Fruit fly (Drosophila melanogaster) whole organism, prepupa: ENCODE results near the gene WASp.

Experiments
- Blimp-1 ChIP-seq: fragments of 200-800 bp; sonication (Bioruptor generic); optimal IDR thresholded peaks from 3 replicates; lab custom pipeline; 2017; ENCODE audit warnings: missing biosample characterization, missing genetic modification characterization, mild to moderate bottlenecking, moderate library complexity, missing genetic modification reagents
- CG11294 ChIP-seq: fragments of 200-800 bp; sonication (Bioruptor generic); IDR thresholded peaks from 2 replicates; pipeline ENCODE4 v1.3.6; 2022; ENCODE audit warnings: missing biosample characterization, missing genetic modification characterization
- CG11762 ChIP-seq: fragments of 200-800 bp; sonication (Bioruptor generic); optimal IDR thresholded peaks from 3 replicates; lab custom pipeline; 2016; ENCODE audit warnings: missing biosample characterization, missing genetic modification characterization; ENCODE audit not compliant: insufficient read depth
- CG15336 ChIP-seq: fragments of 200-800 bp; sonication (Bioruptor generic); IDR thresholded peaks from 2 replicates; pipeline ENCODE4 v1.3.6; 2022; ENCODE audit warnings: missing biosample characterization, missing genetic modification characterization
- CG3032 ChIP-seq: fragments of 200-800 bp; optimal IDR thresholded peaks from 2 replicates; lab custom pipeline; 2019; ENCODE audit warnings: missing biosample characterization, mild to moderate bottlenecking, missing genetic modification characterization, moderate library complexity
- CG32006 ChIP-seq: fragments of 200-800 bp; sonication (Bioruptor generic); optimal IDR thresholded peaks from 3 replicates; lab custom pipeline; 2017; ENCODE audit warnings: missing biosample characterization, mild to moderate bottlenecking, missing genetic modification characterization
- CG34406 ChIP-seq: fragments of 200-800 bp; sonication (Bioruptor generic); optimal IDR thresholded peaks from 3 replicates; lab custom pipeline; 2016; ENCODE audit warnings: missing biosample characterization, missing genetic modification characterization
- CG6163 ChIP-seq: fragments of 200-800 bp; sonication (Bioruptor generic); IDR thresholded peaks from 3 replicates; pipeline ENCODE4 v1.3.6; 2022; ENCODE audit warnings: missing biosample characterization, missing genetic modification characterization
- CG6276 ChIP-seq: fragments of 200-800 bp; sonication (Bioruptor generic); optimal IDR thresholded peaks from 2 replicates; lab custom pipeline; 2017; ENCODE audit warnings: missing biosample characterization, mild to moderate bottlenecking, missing genetic modification characterization
- CG6792 ChIP-seq: fragments of 200-800 bp; sonication (Bioruptor generic); optimal IDR thresholded peaks from 3 replicates; lab custom pipeline; 2016; ENCODE audit warnings: missing biosample characterization, missing genetic modification characterization
- CG6808 ChIP-seq: fragments of 200-800 bp; sonication (Bioruptor generic); optimal IDR thresholded peaks from 3 replicates; lab custom pipeline; 2017; ENCODE audit warnings: missing biosample characterization, missing genetic modification characterization, mild to moderate bottlenecking, moderate library complexity, missing genetic modification reagents
- CG7368 ChIP-seq: fragments of 200-800 bp; sonication (Bioruptor generic); optimal IDR thresholded peaks from 3 replicates; lab custom pipeline; 2016; ENCODE audit warnings: missing biosample characterization, missing genetic modification characterization
- CG8119 ChIP-seq: fragments of 200-800 bp; sonication (Bioruptor generic); IDR thresholded peaks from 3 replicates; pipeline ENCODE4 v1.3.6; 2022; ENCODE audit warnings: missing biosample characterization, missing genetic modification characterization
- CG8319 ChIP-seq: fragments of 200-800 bp; sonication (Bioruptor generic); optimal IDR thresholded peaks from 3 replicates; lab custom pipeline; 2016; ENCODE audit warnings: missing biosample characterization, missing genetic modification characterization
- CG8632 ChIP-seq: fragments of 200-800 bp; sonication (Bioruptor generic); optimal IDR thresholded peaks from 3 replicates; lab custom pipeline; 2016; ENCODE audit warnings: missing biosample characterization, missing genetic modification characterization
- CG9139 ChIP-seq: fragments of 200-800 bp; sonication (Bioruptor generic); optimal IDR thresholded peaks from 3 replicates; lab custom pipeline; 2017; ENCODE audit warnings: missing biosample characterization, mild to moderate bottlenecking, missing genetic modification characterization
- Eip78C ChIP-seq: fragments of 200-800 bp; sonication (Bioruptor generic); peaks from one replicate; lab custom pipeline; 2016; ENCODE audit warnings: missing biosample characterization, missing genetic modification characterization
- Ets21C ChIP-seq: fragments of 200-800 bp; sonication (Bioruptor generic); optimal IDR thresholded peaks from 3 replicates; lab custom pipeline; 2016; ENCODE audit warnings: missing biosample characterization, missing genetic modification characterization
- Ets96B ChIP-seq: fragments of 200-800 bp; optimal IDR thresholded peaks from 2 replicates; lab custom pipeline; 2019; ENCODE audit warnings: missing biosample characterization, mild to moderate bottlenecking, missing genetic modification characterization, moderate library complexity
- Gug ChIP-seq: fragments of 200-800 bp; sonication (Bioruptor generic); IDR thresholded peaks from 2 replicates; pipeline ENCODE4 v1.3.6; 2022; ENCODE audit warnings: missing biosample characterization, missing genetic modification characterization
- Hr38 ChIP-seq: sonication (Bioruptor generic); optimal IDR thresholded peaks from 2 replicates; lab custom pipeline; 2016; ENCODE audit warnings: missing biosample characterization, missing genetic modification characterization
- Hr39 ChIP-seq: fragments of 200-800 bp; sonication (Bioruptor generic); optimal IDR thresholded peaks from 2 replicates; lab custom pipeline; 2016; ENCODE audit warnings: missing biosample characterization, missing genetic modification characterization
- Lpt ChIP-seq: fragments of 200-800 bp; sonication (Bioruptor generic); optimal IDR thresholded peaks from 3 replicates; lab custom pipeline; 2016; ENCODE audit warnings: missing biosample characterization, missing genetic modification characterization
- Met ChIP-seq: fragments of 200-800 bp; sonication (Bioruptor generic); optimal IDR thresholded peaks from 3 replicates; lab custom pipeline; 2016; ENCODE audit warnings: missing biosample characterization, missing genetic modification characterization
- Sox102F ChIP-seq: fragments of 200-800 bp; sonication (Bioruptor generic); optimal IDR thresholded peaks from 2 replicates; lab custom pipeline; 2016; ENCODE audit warnings: missing biosample characterization, mild to moderate bottlenecking, missing genetic modification characterization
- Sox14 ChIP-seq: fragments of 200-800 bp; sonication (Bioruptor generic); optimal IDR thresholded peaks from 3 replicates; lab custom pipeline; 2016; ENCODE audit warnings: missing biosample characterization, missing genetic modification characterization
- Sox15 ChIP-seq: fragments of 200-800 bp; sonication (Bioruptor generic); optimal IDR thresholded peaks from 3 replicates; lab custom pipeline; 2016; ENCODE audit warnings: missing biosample characterization, missing genetic modification characterization
- achi ChIP-seq: fragments of 200-800 bp; sonication (Bioruptor generic); optimal IDR thresholded peaks from 3 replicates; lab custom pipeline; 2016; ENCODE audit warnings: missing biosample characterization, missing genetic modification characterization
- acj6 ChIP-seq: fragments of 200-800 bp; sonication (Bioruptor generic); optimal IDR thresholded peaks from 3 replicates; lab custom pipeline; 2016; ENCODE audit warnings: missing biosample characterization, missing genetic modification characterization
- dsx ChIP-seq: fragments of 200-800 bp; optimal IDR thresholded peaks from 3 replicates; lab custom pipeline; 2019; ENCODE audit warnings: missing biosample characterization, mild to moderate bottlenecking, missing genetic modification characterization, moderate library complexity; ENCODE audit not compliant: poor library complexity, severe bottlenecking
- eg ChIP-seq: fragments of 200-800 bp; sonication (Bioruptor generic); IDR thresholded peaks from 3 replicates; pipeline ENCODE4 v1.3.6; 2022; ENCODE audit warnings: missing biosample characterization, missing genetic modification characterization
- fd85E ChIP-seq: fragments of 200-800 bp; sonication (Bioruptor generic); optimal IDR thresholded peaks from 3 replicates; lab custom pipeline; 2016; ENCODE audit warnings: missing biosample characterization, missing genetic modification characterization
- fkh ChIP-seq: fragments of 200-800 bp; sonication (Bioruptor generic); optimal IDR thresholded peaks from 3 replicates; lab custom pipeline; 2017; ENCODE audit warnings: missing biosample characterization, mild to moderate bottlenecking, missing genetic modification characterization, moderate library complexity
- net ChIP-seq: fragments of 200-800 bp; sonication (Bioruptor generic); optimal IDR thresholded peaks from 3 replicates; lab custom pipeline; 2016; ENCODE audit warnings: missing biosample characterization, missing genetic modification characterization
- pdm3 ChIP-seq: fragments of 200-800 bp; sonication (Bioruptor generic); optimal IDR thresholded peaks from 3 replicates; lab custom pipeline; 2016; ENCODE audit warnings: missing biosample characterization, missing genetic modification characterization
- salr ChIP-seq, 2 experiments: fragments of 200-800 bp; sonication (Bioruptor generic); optimal IDR thresholded peaks; 3 replicates each; lab custom pipeline; 2016 to 2018; ENCODE audit warnings: missing biosample characterization in 2 of 2, missing genetic modification characterization in 2 of 2, mild to moderate bottlenecking in 1 of 2
- ss ChIP-seq, 2 experiments: fragments of 200-800 bp; sonication (Bioruptor generic); optimal IDR thresholded peaks; 2 replicates in 1 of 2; 3 replicates in 1 of 2; lab custom pipeline; 2017 to 2018; ENCODE audit warnings: mild to moderate bottlenecking in 2 of 2, missing biosample characterization in 2 of 2, missing genetic modification characterization in 2 of 2, moderate library complexity in 1 of 2
- svp ChIP-seq: fragments of 200-800 bp; sonication (Bioruptor generic); peaks from one replicate; lab custom pipeline; 2016; ENCODE audit warnings: missing biosample characterization, missing genetic modification characterization
- topi ChIP-seq: fragments of 200-800 bp; sonication (Bioruptor generic); optimal IDR thresholded peaks from 3 replicates; lab custom pipeline; 2016; ENCODE audit warnings: missing biosample characterization, missing genetic modification characterization
- vri ChIP-seq: fragments of 200-800 bp; sonication (Bioruptor generic); optimal IDR thresholded peaks from 3 replicates; lab custom pipeline; 2016; ENCODE audit warnings: missing biosample characterization, mild to moderate bottlenecking, missing genetic modification characterization

The WASp gene

DNA sequence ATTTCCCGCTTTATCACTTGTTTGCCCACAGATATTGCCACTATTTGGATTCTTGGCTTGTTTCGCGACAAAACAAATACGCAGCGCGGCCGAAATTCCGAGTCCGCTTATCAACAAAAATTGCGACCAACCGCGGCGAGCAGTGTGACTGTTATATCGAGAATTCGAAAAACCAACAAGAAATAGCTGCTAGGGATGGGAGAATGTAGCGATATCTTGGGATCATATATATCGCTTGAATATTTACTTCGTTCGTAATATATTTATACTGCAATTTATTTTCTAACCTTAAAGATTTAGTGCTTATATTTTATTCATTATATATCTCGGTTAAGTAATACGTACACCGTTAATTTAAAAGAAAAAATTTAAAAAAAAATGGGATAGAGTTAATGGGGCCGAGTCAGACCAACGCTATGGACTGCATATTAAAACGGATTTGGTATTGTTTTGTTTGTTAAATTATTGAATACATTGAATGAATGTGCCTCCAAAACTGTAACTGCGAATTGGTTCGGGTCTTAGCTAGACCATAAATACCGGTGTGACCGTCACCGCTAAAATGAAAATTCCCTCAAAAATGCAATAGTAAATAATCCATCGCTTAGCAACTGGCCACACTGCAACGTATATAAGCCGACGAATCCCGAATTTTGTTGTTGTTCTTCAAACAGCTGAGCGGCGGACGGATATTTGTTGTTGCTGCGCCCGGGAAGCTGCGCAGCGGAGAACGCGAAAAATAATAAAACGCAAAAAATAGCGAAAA, 13.0 kb upstream of the WASp start, which contains the start of the genes Apc and spg (continued):
- TF ChIP-seq fkh (GFP tag; lab: Kevin White, UChicago) (peak; percentile 95), fd85E (GFP tag; lab: Kevin White, UChicago) (no peak), Sox15 (GFP tag; lab: Kevin White, UChicago) (no peak), ss (GFP tag; optimal IDR thresholded peaks at IDR 0.05; lab: Kevin White, UChicago) (peak; percentile 41 to 59), svp (GFP tag; lab: Kevin White, UChicago) (peak; percentile 80), acj6 (GFP tag; lab: Kevin White, UChicago) (no peak), Blimp-1 (GFP tag; lab: Kevin White, UChicago) (no peak), Hr39 (GFP tag; lab: Kevin White, UChicago) (no peak), Sox14 (GFP tag; lab: Kevin White, UChicago) (peak; percentile 14)

DNA sequence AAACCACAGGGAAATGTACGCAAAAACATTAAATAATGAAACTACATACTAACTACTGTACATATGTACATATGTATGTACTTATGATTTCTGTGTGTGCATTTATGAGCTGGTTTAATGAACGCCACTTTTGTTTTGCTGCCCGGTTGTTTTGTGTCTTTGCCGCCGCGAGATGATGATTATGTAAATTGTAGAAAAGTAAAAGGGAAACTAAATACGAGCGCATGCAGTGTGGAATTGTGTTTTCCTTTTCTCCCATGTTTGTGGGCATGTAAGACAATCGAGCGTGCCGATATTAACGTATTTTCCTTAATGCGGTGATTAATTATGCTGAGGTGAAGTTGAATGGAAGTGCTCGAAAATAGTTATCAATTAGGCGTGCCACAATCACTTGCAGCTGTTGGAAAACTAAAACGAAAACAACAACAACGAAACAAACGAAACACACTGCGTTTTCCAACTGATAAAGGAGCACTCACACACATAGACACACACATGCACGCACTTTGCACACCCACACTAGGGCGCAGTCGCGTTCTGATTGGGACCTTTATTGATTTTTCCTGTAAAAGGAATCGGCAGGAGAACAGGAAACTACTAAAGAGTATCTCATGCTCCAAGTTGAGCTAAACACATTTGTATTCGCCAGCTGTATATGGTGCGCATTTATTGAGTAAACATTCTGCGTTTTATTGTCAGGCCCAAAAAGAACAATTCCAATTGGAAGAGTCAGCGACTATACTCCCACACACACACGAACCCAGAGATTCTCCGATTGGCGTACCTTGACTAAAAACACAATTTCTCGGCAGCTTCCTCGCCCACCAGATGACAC, 12.2 kb upstream of the WASp start:
- TF ChIP-seq fkh (GFP tag; lab: Kevin White, UChicago) (no peak), CG8319 (GFP tag; lab: Kevin White, UChicago) (no peak), CG11762 (GFP tag; lab: Kevin White, UChicago) (no peak), dsx (GFP tag; lab: Kevin White, UChicago) (no peak), Hr39 (GFP tag; lab: Kevin White, UChicago) (no peak), Blimp-1 (GFP tag; lab: Kevin White, UChicago) (no peak), net (GFP tag; lab: Kevin White, UChicago) (no peak), pdm3 (GFP tag; lab: Kevin White, UChicago) (no peak), Sox15 (GFP tag; lab: Kevin White, UChicago) (no peak), CG34406 (GFP tag; lab: Kevin White, UChicago) (no peak), CG6276 (no peak), CG9139 (no peak), Sox102F (GFP tag; lab: Kevin White, UChicago) (no peak), CG8632 (GFP tag; lab: Kevin White, UChicago) (no peak)

DNA sequence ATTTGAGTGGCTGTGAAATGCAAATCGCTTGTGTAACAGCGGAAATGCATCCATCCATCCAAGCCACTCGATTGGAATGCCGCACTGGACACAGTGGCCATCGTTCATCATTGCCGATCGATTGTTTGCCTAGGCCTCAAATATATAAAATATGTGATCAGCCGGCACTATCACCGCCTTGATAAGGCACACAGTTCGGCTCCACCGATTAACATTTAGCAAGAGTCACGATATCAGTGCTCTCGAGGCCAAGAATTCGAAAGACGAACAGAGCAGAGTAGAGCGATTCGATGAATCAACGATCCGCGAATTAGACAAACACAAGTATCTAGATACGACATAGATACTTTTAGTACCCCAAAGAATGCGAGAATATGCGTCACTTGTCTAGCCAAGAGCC, 10.6 kb upstream of the WASp start:
- TF ChIP-seq CG11294 (GFP tag; lab: Robert Waterston, UW), result no peak
- TF ChIP-seq svp (GFP tag; lab: Kevin White, UChicago), result peak; percentile 93
- TF ChIP-seq Sox15 (GFP tag; lab: Kevin White, UChicago), result no peak
- no peak for TF ChIP-seq Eip78C (GFP tag; lab: Kevin White, UChicago)
- TF ChIP-seq Gug (GFP tag; lab: Robert Waterston, UW), result no peak

DNA sequence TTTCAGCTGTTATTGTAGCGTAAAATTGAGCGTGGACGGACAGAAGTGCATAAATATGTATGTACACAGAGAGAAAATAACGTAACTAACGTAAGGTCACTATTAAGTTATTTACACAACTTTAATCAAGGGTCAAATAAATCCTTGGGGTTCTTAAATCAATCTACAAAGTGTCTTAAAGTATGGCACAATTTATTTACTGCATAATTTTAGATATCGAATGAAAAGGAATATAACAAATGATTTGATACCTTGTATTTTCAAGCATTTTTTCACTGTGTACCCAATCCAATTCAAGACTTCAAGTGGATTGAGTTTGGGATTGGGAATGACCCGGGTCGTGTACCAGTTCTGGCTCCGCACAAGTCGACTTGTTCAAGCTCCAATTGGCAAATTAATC, 10.1 kb upstream of the WASp start:
- peak; percentile 79 for TF ChIP-seq CG32006 (GFP tag; lab: Kevin White, UChicago)
- TF ChIP-seq eg, result peak; percentile 32; the same call in 1 of the 3 replicates
- TF ChIP-seq Ets21C (GFP tag; lab: Kevin White, UChicago), result no peak
- no peak for TF ChIP-seq CG3032 (tag; lab: Kevin White, UChicago)
- TF ChIP-seq vri (GFP tag; lab: Kevin White, UChicago), result no peak
- peak; percentile 78 for TF ChIP-seq Eip78C (GFP tag; lab: Kevin White, UChicago)
- TF ChIP-seq Lpt (GFP tag; lab: Kevin White, UChicago), result peak; percentile 25
- TF ChIP-seq net (GFP tag; lab: Kevin White, UChicago), result peak; percentile 45
- TF ChIP-seq CG6792 (GFP tag; lab: Kevin White, UChicago), result no peak
- TF ChIP-seq topi (GFP tag; lab: Kevin White, UChicago), result no peak
- TF ChIP-seq CG15336, result peak; percentile 65
- TF ChIP-seq CG7368 (GFP tag; lab: Kevin White, UChicago), result no peak
- TF ChIP-seq CG8119, result peak; percentile 75
- no peak for TF ChIP-seq Met
- no peak for TF ChIP-seq CG6808 (GFP tag; lab: Kevin White, UChicago)
- no peak for TF ChIP-seq achi (GFP tag; lab: Kevin White, UChicago)
- no peak for TF ChIP-seq CG8319 (GFP tag; lab: Kevin White, UChicago)
- peak; percentile 12 for TF ChIP-seq pdm3 (GFP tag; lab: Kevin White, UChicago)
- no peak for TF ChIP-seq Hr38
- peak; percentile 7 for TF ChIP-seq CG11762 (GFP tag; lab: Kevin White, UChicago)
- peak; percentile 31; the same call in 1 of the 3 replicates for TF ChIP-seq CG6163 (GFP tag; lab: Robert Waterston, UW)
- peak in 1 of 2 experiments; percentile 41 for TF ChIP-seq salr (GFP tag; optimal IDR thresholded peaks at IDR 0.05; lab: Kevin White, UChicago)
- TF ChIP-seq Ets96B (tag; lab: Kevin White, UChicago), result peak; percentile 29
